Worm (Caenorhabditis elegans) whole organism, L1 larva: ENCODE measurements around the gene srh-235.

Experiments
- ama-1 ChIP-seq: fragments of 150-350 bp; optimal IDR thresholded peaks from 2 replicates; lab custom pipeline; 2014
- ceh-63 ChIP-seq: fragments of 200-800 bp; sonication (Bioruptor generic); optimal IDR thresholded peaks from 2 replicates; lab custom pipeline; 2018; ENCODE audit warnings: mild to moderate bottlenecking, missing genetic modification characterization, missing compliant biosample characterization
- ceh-82 ChIP-seq, 3 experiments: fragments of 150-350 bp in 1 of 3; sonication (generic microtip) in 2 of 3; optimal IDR thresholded peaks; 2 replicates each; lab custom pipeline; 2014 to 2017; ENCODE audit warnings: missing biosample characterization in 3 of 3, missing genetic modification characterization in 3 of 3
- egl-13 ChIP-seq: sonication (generic microtip); optimal IDR thresholded peaks from 2 replicates; lab custom pipeline; 2016; ENCODE audit warnings: missing genotype, missing genetic modification reagents, missing genetic modification characterization, missing compliant biosample characterization
- egl-27 ChIP-seq, 2 experiments: fragments of 150-350 bp in 1 of 2; sonication (generic microtip); optimal IDR thresholded peaks; 3 replicates each; lab custom pipeline; 2017 to 2018; ENCODE audit warnings: missing biosample characterization in 2 of 2, missing genetic modification characterization in 2 of 2, missing genetic modification reagents in 2 of 2
- fkh-8 ChIP-seq: sonication (generic microtip); optimal IDR thresholded peaks from 2 replicates; lab custom pipeline; 2016; ENCODE audit warnings: mild to moderate bottlenecking, missing genetic modification characterization, missing compliant biosample characterization
- irx-1 ChIP-seq: sonication (generic microtip); optimal IDR thresholded peaks from 2 replicates; lab custom pipeline; 2016; ENCODE audit warnings: missing genetic modification characterization, missing compliant biosample characterization
- lin-39 ChIP-seq: fragments of 150-350 bp; optimal IDR thresholded peaks from 2 replicates; lab custom pipeline; 2014; ENCODE audit warnings: missing biosample characterization, missing genetic modification reagents, missing genetic modification characterization
- lsy-2 ChIP-seq, 2 experiments: fragments of 150-350 bp; optimal IDR thresholded peaks; 2 replicates each; lab custom pipeline; 2014; ENCODE audit warnings: missing biosample characterization in 2 of 2, missing genetic modification characterization in 2 of 2
- nhr-90 ChIP-seq: sonication (generic microtip); optimal IDR thresholded peaks from 2 replicates; lab custom pipeline; 2016; ENCODE audit warnings: mild to moderate bottlenecking, missing genetic modification characterization, missing compliant biosample characterization; ENCODE audit not compliant: poor library complexity
- swsn-7 ChIP-seq: sonication (generic microtip); optimal IDR thresholded peaks from 2 replicates; lab custom pipeline; 2016; ENCODE audit warnings: missing genetic modification characterization, missing compliant biosample characterization
- tbx-2 ChIP-seq: sonication (generic microtip); optimal IDR thresholded peaks from 2 replicates; lab custom pipeline; 2016; ENCODE audit warnings: missing genetic modification characterization, missing compliant biosample characterization
- unc-86 ChIP-seq: sonication (generic microtip); optimal IDR thresholded peaks from 2 replicates; lab custom pipeline; 2016; ENCODE audit warnings: missing genetic modification characterization, missing compliant biosample characterization
- zag-1 ChIP-seq: fragments of 150-350 bp; optimal IDR thresholded peaks from 2 replicates; lab custom pipeline; 2014; ENCODE audit warnings: missing biosample characterization, missing genetic modification characterization

- TF ChIP-seq unc-86 (tag; lab: Kevin White, UChicago) (no peak), ama-1 (lab: Kevin White, UChicago) (no peak), lsy-2 (tag; optimal IDR thresholded peaks at IDR 0.05; lab: Kevin White, UChicago) (no peak), lin-39 (tag; lab: Kevin White, UChicago) (no peak), zag-1 (tag; lab: Kevin White, UChicago) (no peak), ceh-63 (no peak), swsn-7 (tag; lab: Kevin White, UChicago) (no peak), egl-13 (tag; lab: Kevin White, UChicago) (no peak), egl-27 (tag; optimal IDR thresholded peaks at IDR 0.05; lab: Kevin White, UChicago) (no peak), fkh-8 (no peak), nhr-90 (tag; lab: Kevin White, UChicago) (no peak), ceh-82 (tag; optimal IDR thresholded peaks at IDR 0.05; lab: Kevin White, UChicago) (no peak), tbx-2 (tag; lab: Kevin White, UChicago) (no peak), irx-1 (tag; lab: Kevin White, UChicago) (no peak)
These were observed 34.8 kb upstream of the srh-235 start, which contains the start of gene srw-31 for ce11 chrV:17506289-17506688.
